Worm (Caenorhabditis elegans): ENCODE data around the gene Y110A2AL.10.

ce11 chrII:2857559-2857958 lies 14.2 kb downstream of the Y110A2AL.10 start:
- TF ChIP-seq ztf-29 (GFP tag; IDR thresholded peaks at IDR 0.05): no peak
- no peak for TF ChIP-seq T22C8.4 (GFP tag; IDR thresholded peaks at IDR 0.05)
- TF ChIP-seq ztf-23 (GFP tag; IDR thresholded peaks at IDR 0.05): no peak
- no peak for TF ChIP-seq med-1 (GFP tag; optimal IDR thresholded peaks at IDR 0.05; ENCODE audit: insufficient read depth)
